Worm (Caenorhabditis elegans): Measurements from ENCODE around the gene hbl-1.

Gene hbl-1

DNA sequence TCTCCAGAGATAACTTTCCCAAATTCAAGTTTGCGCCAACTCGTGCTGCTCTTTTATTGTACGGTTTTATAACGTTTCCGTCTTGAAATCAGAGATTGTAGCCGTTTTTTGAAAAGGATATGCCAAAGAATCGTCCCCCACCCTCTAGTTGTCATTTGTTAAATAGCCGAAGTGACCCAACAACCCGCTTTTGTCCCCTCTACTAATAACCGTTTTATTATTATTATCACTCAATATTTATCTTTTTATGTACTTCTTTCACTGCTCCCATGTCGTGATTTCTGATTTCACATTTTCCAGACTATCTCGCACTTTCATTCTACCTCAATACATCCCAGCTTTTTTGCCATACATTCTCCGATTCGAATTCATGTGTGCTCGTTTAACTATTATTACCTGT is 5.0 kb downstream of the hbl-1 start:
- TF ChIP-seq lsl-1 (GFP tag; optimal IDR thresholded peaks at IDR 0.05) = no peak
- no peak for TF ChIP-seq ama-1 (optimal IDR thresholded peaks at IDR 0.05)
- TF ChIP-seq ama-1 (GFP tag; optimal IDR thresholded peaks at IDR 0.05) = no peak
- no peak for TF ChIP-seq dpl-1 (GFP tag; optimal IDR thresholded peaks at IDR 0.05)
- TF ChIP-seq mxl-1 (tag; optimal IDR thresholded peaks at IDR 0.05) = no peak
- TF ChIP-seq mcd-1 (GFP tag; IDR thresholded peaks at IDR 0.05) = no peak
- TF ChIP-seq madf-8 (GFP tag; conservative IDR thresholded peaks at IDR 0.05) = no peak
- TF ChIP-seq akir-1 (GFP tag; optimal IDR thresholded peaks at IDR 0.05) = no peak
- TF ChIP-seq fkh-3 (tag; optimal IDR thresholded peaks at IDR 0.05) = no peak
- TF ChIP-seq Y79H2A.3 (GFP tag; conservative IDR thresholded peaks at IDR 0.05) = no peak
- TF ChIP-seq B0035.1 (tag; optimal IDR thresholded peaks at IDR 0.05) = no peak

DNA sequence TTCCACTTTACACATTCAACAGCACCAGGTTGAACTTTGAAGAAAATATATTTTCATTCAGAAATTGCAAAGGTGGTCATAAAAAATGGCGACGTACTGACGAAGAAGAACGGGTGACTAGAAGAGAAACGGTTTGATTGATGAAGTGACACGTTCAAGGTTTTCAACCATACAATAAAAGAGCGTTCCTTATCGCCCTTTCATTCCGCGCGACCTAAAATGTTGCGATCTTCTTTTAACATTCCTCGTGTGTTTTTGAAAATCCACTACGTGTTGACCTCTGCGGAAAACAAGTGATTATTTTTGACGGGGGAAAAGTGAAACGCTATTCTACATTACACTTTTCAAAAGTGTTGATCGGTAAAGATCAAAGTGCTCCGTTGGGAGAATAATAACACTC is 6.1 kb downstream of the hbl-1 start:
- no peak for TF ChIP-seq C17E4.6 (GFP tag; IDR thresholded peaks at IDR 0.05)
- TF ChIP-seq Y53G8AR.9 (GFP tag; conservative IDR thresholded peaks at IDR 0.05) = no peak
- no peak for TF ChIP-seq snpc-4 (GFP tag; optimal IDR thresholded peaks at IDR 0.05)
- TF ChIP-seq snpc-4 (tag; optimal IDR thresholded peaks at IDR 0.05) = no peak
- no peak for TF ChIP-seq F39B2.1 (GFP tag; IDR thresholded peaks at IDR 0.05)
- no peak for TF ChIP-seq F49E8.2 (tag; optimal IDR thresholded peaks at IDR 0.05; ENCODE audit: insufficient read depth)
- no peak for TF ChIP-seq B0261.1 (tag; optimal IDR thresholded peaks at IDR 0.05)
- no peak for TF ChIP-seq sea-2 (GFP tag; IDR thresholded peaks at IDR 0.05)
- TF ChIP-seq ceh-40 (GFP tag; IDR thresholded peaks at IDR 0.05) = no peak

- TF ChIP-seq nhr-80 (tag; optimal IDR thresholded peaks at IDR 0.05) (peak; percentile 40), F39B2.1 (GFP tag; IDR thresholded peaks at IDR 0.05) (no peak)
Measured at ce11 chrX:5829175-5829574, 7.2 kb downstream of the hbl-1 start, which contains the start of gene acp-5. TSS of gene acp-5 (plus strand) at chrX:5829435.

- TF ChIP-seq hmg-20 (GFP tag; IDR thresholded peaks at IDR 0.05) (no peak), nhr-80 (tag; optimal IDR thresholded peaks at IDR 0.05) (peak; percentile 19)
Measured at ce11 chrX:5831827-5832226, 9.9 kb downstream of the hbl-1 start.

- TF ChIP-seq madf-6 (GFP tag; IDR thresholded peaks at IDR 0.05) (no peak), nhr-80 (tag; optimal IDR thresholded peaks at IDR 0.05) (peak; percentile 30)
Measured at ce11 chrX:5834581-5835481, 12.9 kb downstream of the hbl-1 start, which contains the start of gene F13D11.4. TSS of gene F13D11.4 (minus strand) at chrX:5834805.

DNA sequence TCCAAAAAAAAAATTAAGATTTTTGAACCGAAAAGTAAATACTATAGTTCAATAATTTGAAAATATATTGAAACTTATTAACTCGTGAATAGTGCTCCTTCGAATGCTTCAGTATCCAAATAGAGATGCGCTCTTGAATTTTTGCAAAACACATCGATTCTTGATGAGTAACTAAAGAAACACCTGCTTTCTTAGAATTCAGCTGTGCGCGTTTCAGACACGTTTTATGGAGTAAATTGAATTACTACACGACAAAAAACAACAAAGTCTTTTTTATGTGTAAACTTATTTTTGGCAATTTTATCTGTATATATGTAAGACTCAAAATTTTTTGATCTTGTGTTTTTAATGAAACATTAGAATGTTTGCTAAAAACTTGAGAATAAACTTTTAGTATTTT is 14.6 kb downstream of the hbl-1 start:
- TF ChIP-seq F10E7.11 (tag; optimal IDR thresholded peaks at IDR 0.05) (no peak), F52B5.7 (tag; optimal IDR thresholded peaks at IDR 0.05) (no peak), attf-3 (GFP tag; conservative IDR thresholded peaks at IDR 0.05) (no peak), ama-1 (optimal IDR thresholded peaks at IDR 0.05) (no peak), ama-1 (GFP tag; optimal IDR thresholded peaks at IDR 0.05) (no peak), pbrm-1 (GFP tag; IDR thresholded peaks at IDR 0.05) (no peak)

DNA sequence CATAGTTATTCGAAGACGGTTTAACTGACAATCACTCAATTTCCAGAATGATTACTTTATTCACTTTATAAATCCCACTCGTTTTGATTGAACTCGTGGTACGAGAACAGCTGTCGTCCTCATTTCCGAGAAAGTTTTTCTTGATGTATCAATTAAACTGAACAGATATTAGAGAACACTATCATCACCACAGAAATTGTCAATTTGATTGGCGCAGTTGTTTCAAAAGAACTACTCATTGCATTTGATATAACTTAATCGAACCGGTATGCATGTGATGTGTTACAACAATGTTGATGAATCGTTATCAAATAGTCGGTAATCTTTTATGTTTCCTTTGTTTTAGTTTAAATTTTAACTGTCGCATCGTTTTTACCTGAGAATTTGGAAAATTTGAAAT is 15.1 kb downstream of the hbl-1 start:
- TF ChIP-seq mxl-1 (tag; optimal IDR thresholded peaks at IDR 0.05) = no peak
- TF ChIP-seq lsy-27 (tag; optimal IDR thresholded peaks at IDR 0.05; ENCODE audit: borderline replicate concordance, insufficient read depth) = no peak
- TF ChIP-seq unc-130 (GFP tag; optimal IDR thresholded peaks at IDR 0.05) = no peak
- TF ChIP-seq somi-1 (GFP tag; optimal IDR thresholded peaks at IDR 0.05) = no peak
- no peak for TF ChIP-seq T07F8.4 (tag; optimal IDR thresholded peaks at IDR 0.05)

All from whole organism, young adult.